Worm (Caenorhabditis elegans): ENCODE data around the gene nspg-9.
A peak's percentile ranks its signal among the peaks of the same experiment; 100 is the strongest.

The nspg-9 gene

DNA sequence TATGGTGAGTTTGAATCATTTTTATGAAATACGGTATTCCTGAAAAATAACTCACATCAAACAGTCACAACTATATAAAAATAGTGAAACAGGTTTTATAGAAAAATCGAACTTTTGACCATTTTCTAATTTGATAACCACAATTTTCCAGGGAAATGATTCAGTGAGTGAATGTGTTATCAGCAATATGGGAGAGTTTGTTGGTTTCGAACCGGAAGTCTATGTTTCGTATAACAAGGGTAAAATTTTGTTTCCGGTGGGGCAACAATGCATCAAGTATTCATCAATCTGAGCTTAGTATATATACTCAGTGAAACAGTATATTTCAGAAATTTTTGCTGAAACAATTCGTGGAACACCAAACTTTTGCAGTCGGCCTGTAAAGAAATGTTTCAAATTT, 26.7 kb downstream of the nspg-9 start:
- no peak for TF ChIP-seq ceh-83 (GFP tag; optimal IDR thresholded peaks at IDR 0.05)
- no peak for TF ChIP-seq zip-8 (tag; optimal IDR thresholded peaks at IDR 0.05)
- TF ChIP-seq nhr-28 (tag; optimal IDR thresholded peaks at IDR 0.05): no peak
- no peak for TF ChIP-seq ceh-43 (GFP tag; optimal IDR thresholded peaks at IDR 0.05)
- TF ChIP-seq mab-5 (tag; optimal IDR thresholded peaks at IDR 0.05): no peak
- TF ChIP-seq blmp-1 (tag; optimal IDR thresholded peaks at IDR 0.05): no peak
- no peak for TF ChIP-seq ceh-39 (tag; optimal IDR thresholded peaks at IDR 0.05)
- no peak for TF ChIP-seq unc-39 (tag; optimal IDR thresholded peaks at IDR 0.05)
- no peak for TF ChIP-seq hlh-1 (tag; optimal IDR thresholded peaks at IDR 0.05)
- TF ChIP-seq nhr-12 (tag; optimal IDR thresholded peaks at IDR 0.05): no peak
- no peak for TF ChIP-seq pha-4 (tag; optimal IDR thresholded peaks at IDR 0.05)
- TF ChIP-seq sem-2 (GFP tag; optimal IDR thresholded peaks at IDR 0.05): no peak
- TF ChIP-seq nhr-2 (tag; optimal IDR thresholded peaks at IDR 0.05): no peak

DNA sequence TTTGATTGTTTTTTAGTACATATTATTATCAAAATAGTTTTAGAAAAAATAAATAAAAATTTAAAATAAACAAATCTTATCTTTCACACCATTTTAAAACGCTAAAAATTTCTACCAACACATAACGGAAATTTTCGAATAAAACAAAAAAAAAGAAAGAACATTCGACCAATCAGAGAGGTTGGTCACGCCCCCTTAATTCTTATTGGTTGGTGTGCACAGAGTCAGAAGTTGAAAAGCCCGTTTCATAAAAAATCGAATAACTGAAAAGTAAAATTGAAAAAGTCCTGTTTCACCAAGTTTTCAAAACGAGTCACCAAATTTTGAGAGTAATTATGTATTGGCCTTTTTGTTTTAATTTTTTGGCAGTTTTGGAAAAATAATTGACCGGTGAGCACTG, 34.4 kb downstream of the nspg-9 start:
- no peak for TF ChIP-seq ces-1 (GFP tag; optimal IDR thresholded peaks at IDR 0.05)
- no peak for TF ChIP-seq mab-5 (tag; optimal IDR thresholded peaks at IDR 0.05)
- no peak for TF ChIP-seq unc-39 (tag; optimal IDR thresholded peaks at IDR 0.05)
- no peak for TF ChIP-seq elt-1 (tag; optimal IDR thresholded peaks at IDR 0.05; ENCODE audit: borderline replicate concordance, insufficient read depth)
- TF ChIP-seq ceh-43 (GFP tag; optimal IDR thresholded peaks at IDR 0.05): no peak
- TF ChIP-seq drap-1 (GFP tag; optimal IDR thresholded peaks at IDR 0.05): no peak
- TF ChIP-seq nhr-76 (tag; optimal IDR thresholded peaks at IDR 0.05): no peak
- no peak for TF ChIP-seq tbx-8 (GFP tag; optimal IDR thresholded peaks at IDR 0.05)
- no peak for TF ChIP-seq sem-2 (GFP tag; optimal IDR thresholded peaks at IDR 0.05)
- TF ChIP-seq lin-13 (tag; optimal IDR thresholded peaks at IDR 0.05): no peak
- TF ChIP-seq nhr-2 (tag; optimal IDR thresholded peaks at IDR 0.05): no peak
- no peak for TF ChIP-seq nhr-12 (tag; optimal IDR thresholded peaks at IDR 0.05)
- TF ChIP-seq mep-1 (tag; optimal IDR thresholded peaks at IDR 0.05): no peak
- no peak for TF ChIP-seq ceh-39 (tag; optimal IDR thresholded peaks at IDR 0.05)
- TF ChIP-seq zip-8 (tag; optimal IDR thresholded peaks at IDR 0.05): no peak
- no peak for TF ChIP-seq ham-2 (GFP tag; optimal IDR thresholded peaks at IDR 0.05)
- no peak for TF ChIP-seq nhr-28 (tag; optimal IDR thresholded peaks at IDR 0.05)
- TF ChIP-seq ceh-83 (GFP tag; optimal IDR thresholded peaks at IDR 0.05): no peak
- TF ChIP-seq lsy-2 (tag; optimal IDR thresholded peaks at IDR 0.05): no peak
- TF ChIP-seq pha-4 (tag; optimal IDR thresholded peaks at IDR 0.05): no peak

DNA sequence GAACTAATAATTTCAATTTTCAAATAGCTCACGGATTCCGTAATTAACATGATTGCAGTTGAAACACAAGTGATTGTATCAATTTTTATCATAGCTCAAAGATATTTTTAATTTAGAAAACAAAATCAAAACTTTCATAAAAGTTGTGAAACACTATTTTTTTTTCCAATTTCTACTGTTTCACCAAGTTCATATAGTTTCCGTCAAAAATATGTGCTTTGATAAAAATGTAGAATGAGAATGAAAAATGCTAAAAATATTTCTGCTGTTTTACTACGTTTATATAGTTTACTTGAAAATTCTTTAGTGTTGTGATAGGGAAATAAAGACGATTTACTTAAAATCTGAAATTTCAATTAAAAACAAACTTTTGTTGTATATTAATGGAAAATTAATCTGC, 38.8 kb downstream of the nspg-9 start:
- no peak for TF ChIP-seq bed-3 (GFP tag; optimal IDR thresholded peaks at IDR 0.05)

DNA sequence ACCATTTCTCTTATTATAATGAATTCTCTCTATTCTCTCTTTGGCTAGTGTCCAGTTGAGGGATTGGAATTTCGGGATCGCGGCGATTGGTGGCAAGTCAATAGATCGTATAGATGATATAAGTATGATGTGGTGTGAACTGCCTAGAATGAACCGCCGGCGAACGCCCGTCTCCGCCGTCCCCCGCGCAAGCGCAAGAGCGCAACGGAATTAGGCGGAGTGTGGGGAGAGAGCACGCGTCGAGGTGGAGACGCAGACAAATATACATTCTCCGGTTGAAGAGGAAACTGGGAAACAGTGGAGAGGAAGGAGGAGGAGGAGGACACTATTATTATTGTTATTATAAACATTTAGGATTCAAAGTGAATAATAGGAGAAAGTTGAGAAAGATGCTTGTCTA, 39.8 kb downstream of the nspg-9 start:
- TF ChIP-seq sptf-1 (tag; optimal IDR thresholded peaks at IDR 0.05) (peak; percentile 43), lin-32 (GFP tag; optimal IDR thresholded peaks at IDR 0.05) (no peak), elt-1 (tag; optimal IDR thresholded peaks at IDR 0.05; ENCODE audit: borderline replicate concordance, insufficient read depth) (no peak), mls-2 (tag; optimal IDR thresholded peaks at IDR 0.05) (peak; percentile 45), blmp-1 (tag; optimal IDR thresholded peaks at IDR 0.05) (peak; percentile 36), bed-3 (GFP tag; optimal IDR thresholded peaks at IDR 0.05) (no peak), unc-120 (tag; optimal IDR thresholded peaks at IDR 0.05; ENCODE audit: poor library complexity, severe bottlenecking) (peak; percentile 17), cnd-1 (tag; optimal IDR thresholded peaks at IDR 0.05) (no peak), pha-4 (tag; optimal IDR thresholded peaks at IDR 0.05) (peak; percentile 23), ham-2 (GFP tag; optimal IDR thresholded peaks at IDR 0.05) (peak; percentile 96), lin-13 (tag; optimal IDR thresholded peaks at IDR 0.05) (no peak), hlh-1 (tag; optimal IDR thresholded peaks at IDR 0.05) (no peak), ces-1 (GFP tag; optimal IDR thresholded peaks at IDR 0.05) (peak; percentile 29)

DNA sequence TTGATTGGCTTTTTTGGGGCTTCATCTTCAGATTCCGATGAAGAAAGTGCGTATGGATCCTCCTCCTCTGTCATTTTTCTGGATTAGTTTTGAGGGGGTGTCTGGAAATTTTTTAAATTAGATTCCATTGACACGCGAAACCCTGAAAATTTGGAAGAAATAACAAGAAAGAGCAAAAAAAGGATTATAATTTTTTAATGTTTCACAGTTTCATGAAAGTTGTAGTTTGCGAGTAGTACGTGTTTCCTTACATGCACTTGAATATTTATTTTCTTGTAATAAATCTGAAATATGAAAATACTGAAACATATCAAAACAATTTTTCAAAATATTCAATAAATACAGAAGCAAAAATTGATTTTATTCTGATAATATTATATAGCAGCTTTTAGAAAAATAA, 48.4 kb downstream of the nspg-9 start, which contains the start of gene tag-273:
TSS of gene tag-273 (minus strand) at position 101 of the 400 bp plus-strand sequence.
- no peak for TF ChIP-seq drap-1 (GFP tag; optimal IDR thresholded peaks at IDR 0.05)
- no peak for TF ChIP-seq unc-39 (tag; optimal IDR thresholded peaks at IDR 0.05)
- TF ChIP-seq pha-4 (tag; optimal IDR thresholded peaks at IDR 0.05): no peak
- no peak for TF ChIP-seq tbx-8 (GFP tag; optimal IDR thresholded peaks at IDR 0.05)
- no peak for TF ChIP-seq hlh-1 (tag; optimal IDR thresholded peaks at IDR 0.05)
- TF ChIP-seq flh-1 (GFP tag; optimal IDR thresholded peaks at IDR 0.05): no peak
- TF ChIP-seq ces-1 (GFP tag; optimal IDR thresholded peaks at IDR 0.05): no peak
- TF ChIP-seq lin-13 (tag; optimal IDR thresholded peaks at IDR 0.05): no peak
- TF ChIP-seq elt-3 (tag; optimal IDR thresholded peaks at IDR 0.05): no peak
- no peak for TF ChIP-seq M03D4.4 (tag; optimal IDR thresholded peaks at IDR 0.05)
- TF ChIP-seq ham-2 (GFP tag; optimal IDR thresholded peaks at IDR 0.05): no peak
- no peak for TF ChIP-seq ceh-43 (GFP tag; optimal IDR thresholded peaks at IDR 0.05)
- TF ChIP-seq bed-3 (GFP tag; optimal IDR thresholded peaks at IDR 0.05): no peak
- TF ChIP-seq lin-32 (GFP tag; optimal IDR thresholded peaks at IDR 0.05): no peak
- TF ChIP-seq blmp-1 (tag; optimal IDR thresholded peaks at IDR 0.05): no peak

All from whole organism, mixed stage, embryonic.